Worm (Caenorhabditis elegans) whole organism, L4 larva: ENCODE measurements around the gene R02D3.8.
A peak's percentile ranks its signal among the peaks of the same experiment; 100 is the strongest.

Source experiments
- F26F4.8 ChIP-seq: fragments of 200-800 bp; sonication (Bioruptor generic); conservative IDR thresholded peaks from 2 replicates; pipeline ENCODE4 v1.3.6; 2022; ENCODE audit warnings: missing genetic modification characterization, missing compliant biosample characterization
- R02D3.7 ChIP-seq: fragments of 150-350 bp; sonication (generic microtip); optimal IDR thresholded peaks from 3 replicates; lab custom pipeline; 2014; ENCODE audit warnings: missing biosample characterization, missing genetic modification characterization
- T20F7.1 ChIP-seq: fragments of 200-800 bp; sonication (Bioruptor generic); optimal IDR thresholded peaks from 2 replicates; lab custom pipeline; 2018; ENCODE audit warnings: mild to moderate bottlenecking, missing genetic modification characterization, missing compliant biosample characterization
- T26A8.4 ChIP-seq: fragments of 200-800 bp; sonication (Bioruptor generic); IDR thresholded peaks from 2 replicates; pipeline ENCODE4 v1.3.6; 2022; ENCODE audit warnings: missing genetic modification characterization, missing compliant biosample characterization
- Y5F2A.4 ChIP-seq: fragments of 200-800 bp; sonication (Bioruptor generic); optimal IDR thresholded peaks from 2 replicates; lab custom pipeline; 2018; ENCODE audit warnings: mild to moderate bottlenecking, missing genetic modification characterization, missing compliant biosample characterization
- ZK337.2 ChIP-seq: fragments of 200-800 bp; sonication (Bioruptor generic); IDR thresholded peaks from 2 replicates; pipeline ENCODE4 v1.3.6; 2022; ENCODE audit warnings: missing genetic modification reagents, missing genetic modification characterization, missing compliant biosample characterization
- ZK546.5 ChIP-seq, 2 experiments: sonication (generic microtip); optimal IDR thresholded peaks; 2 replicates each; lab custom pipeline; 2017; ENCODE audit warnings: missing biosample characterization in 2 of 2, missing genetic modification characterization in 2 of 2
- aha-1 ChIP-seq: fragments of 150-350 bp; peaks from one replicate; lab custom pipeline; 2014; ENCODE audit warnings: missing biosample characterization, missing genetic modification characterization
- arid-1 ChIP-seq: fragments of 200-800 bp; sonication (Bioruptor generic); conservative IDR thresholded peaks from 2 replicates; pipeline ENCODE4 v1.3.6; 2022; ENCODE audit warnings: missing genetic modification reagents, missing genetic modification characterization, missing compliant biosample characterization
- ceh-28 ChIP-seq: fragments of 150-350 bp; optimal IDR thresholded peaks from 2 replicates; lab custom pipeline; 2014; ENCODE audit warnings: missing biosample characterization, missing genetic modification reagents, missing genetic modification characterization
- ceh-32 ChIP-seq: sonication (generic microtip); optimal IDR thresholded peaks from 2 replicates; lab custom pipeline; 2016; ENCODE audit warnings: mild to moderate bottlenecking, missing genetic modification characterization, missing compliant biosample characterization; ENCODE audit not compliant: poor library complexity
- ces-1 ChIP-seq: fragments of 150-350 bp; sonication (generic microtip); optimal IDR thresholded peaks from 4 replicates; lab custom pipeline; 2014; ENCODE audit warnings: missing biosample characterization, missing genetic modification reagents, missing genetic modification characterization
- cey-2 ChIP-seq: sonication (generic microtip); optimal IDR thresholded peaks from 3 replicates; lab custom pipeline; 2017; ENCODE audit warnings: missing genetic modification characterization, mild to moderate bottlenecking, missing compliant biosample characterization, antibody characterized with exemption, borderline replicate concordance; ENCODE audit not compliant: insufficient read depth
- daf-16 ChIP-seq, 3 experiments: sonication (generic microtip); optimal IDR thresholded peaks; 2 replicates each; lab custom pipeline; 2016 to 2017; ENCODE audit warnings: missing genetic modification characterization in 3 of 3, missing genetic modification reagents in 3 of 3, mild to moderate bottlenecking in 2 of 3, missing compliant biosample characterization in 2 of 3, missing biosample characterization in 1 of 3, moderate library complexity in 1 of 3
- daf-19 ChIP-seq: fragments of 200-800 bp; sonication (Bioruptor generic); conservative IDR thresholded peaks from 2 replicates; pipeline ENCODE4 v1.3.6; 2022; ENCODE audit warnings: missing genetic modification characterization, missing compliant biosample characterization
- dmd-6 ChIP-seq: fragments of 200-800 bp; sonication (Bioruptor generic); IDR thresholded peaks from 2 replicates; pipeline ENCODE4 v1.3.6; 2022; ENCODE audit warnings: missing genetic modification reagents, missing genetic modification characterization, missing compliant biosample characterization
- egl-43 ChIP-seq: fragments of 200-800 bp; sonication (Bioruptor generic); IDR thresholded peaks from 2 replicates; pipeline ENCODE4 v1.3.6; 2022; ENCODE audit warnings: missing genetic modification reagents, missing genetic modification characterization, missing compliant biosample characterization
- hlh-11 ChIP-seq: fragments of 200-800 bp; sonication (Bioruptor generic); optimal IDR thresholded peaks from 2 replicates; lab custom pipeline; 2018; ENCODE audit warnings: mild to moderate bottlenecking, missing genetic modification characterization, missing compliant biosample characterization
- hlh-30 ChIP-seq: sonication (generic microtip); optimal IDR thresholded peaks from 2 replicates; lab custom pipeline; 2017; ENCODE audit warnings: antibody characterized with exemption, mild to moderate bottlenecking, missing genetic modification characterization, missing compliant biosample characterization; ENCODE audit not compliant: insufficient read depth
- hmg-1.1 ChIP-seq: fragments of 200-800 bp; sonication (Bioruptor generic); IDR thresholded peaks from 2 replicates; pipeline ENCODE4 v1.3.6; 2022; ENCODE audit warnings: missing genetic modification reagents, missing genetic modification characterization, missing compliant biosample characterization
- lin-15B ChIP-seq: fragments of 150-350 bp; sonication (generic microtip); optimal IDR thresholded peaks from 3 replicates; lab custom pipeline; 2014; ENCODE audit warnings: missing biosample characterization, missing genetic modification characterization
- mdt-29 ChIP-seq: fragments of 200-800 bp; sonication (Bioruptor generic); IDR thresholded peaks from 2 replicates; pipeline ENCODE4 v1.3.6; 2022; ENCODE audit warnings: missing genetic modification reagents, missing genetic modification characterization, missing compliant biosample characterization
- mes-2 ChIP-seq: sonication (generic microtip); optimal IDR thresholded peaks from 2 replicates; lab custom pipeline; 2016; ENCODE audit warnings: missing genotype, mild to moderate bottlenecking, missing genetic modification characterization, missing compliant biosample characterization; ENCODE audit not compliant: poor library complexity, severe bottlenecking
- mxl-2 ChIP-seq: fragments of 200-800 bp; sonication (Bioruptor generic); conservative IDR thresholded peaks from 2 replicates; pipeline ENCODE4 v1.3.6; 2022; ENCODE audit warnings: missing genetic modification reagents, missing genetic modification characterization, missing compliant biosample characterization
- mxl-3 ChIP-seq: fragments of 200-800 bp; sonication (Bioruptor generic); optimal IDR thresholded peaks from 2 replicates; lab custom pipeline; 2018; ENCODE audit warnings: mild to moderate bottlenecking, missing genetic modification characterization, missing compliant biosample characterization
- nhr-102 ChIP-seq: sonication (generic microtip); optimal IDR thresholded peaks from 2 replicates; lab custom pipeline; 2016; ENCODE audit warnings: mild to moderate bottlenecking, missing genetic modification characterization, moderate library complexity, missing compliant biosample characterization
- nhr-11 ChIP-seq: fragments of 150-350 bp; optimal IDR thresholded peaks from 2 replicates; lab custom pipeline; 2014; ENCODE audit warnings: missing biosample characterization, missing genetic modification characterization
- nhr-111 ChIP-seq: fragments of 200-800 bp; sonication (Bioruptor generic); optimal IDR thresholded peaks from 2 replicates; lab custom pipeline; 2018; ENCODE audit warnings: mild to moderate bottlenecking, missing genetic modification characterization, missing compliant biosample characterization
- nhr-237 ChIP-seq: sonication (generic microtip); optimal IDR thresholded peaks from 2 replicates; lab custom pipeline; 2017; ENCODE audit warnings: missing biosample characterization, missing genetic modification characterization
- nhr-28 ChIP-seq: fragments of 150-350 bp; optimal IDR thresholded peaks from 2 replicates; lab custom pipeline; 2014; ENCODE audit warnings: missing biosample characterization, missing genetic modification characterization
- nhr-48 ChIP-seq: sonication (generic microtip); optimal IDR thresholded peaks from 2 replicates; lab custom pipeline; 2016; ENCODE audit warnings: mild to moderate bottlenecking, missing genetic modification characterization, missing compliant biosample characterization
- pha-4 ChIP-seq, 2 experiments: fragments of 150-350 bp in 1 of 2; fragments of 200-800 bp in 1 of 2; sonication (Bioruptor generic) in 1 of 2; IDR thresholded peaks in 1 of 2; optimal IDR thresholded peaks in 1 of 2; 2 replicates each; pipeline versions ENCODE4 v1.3.6 to Lab custom; 2014 to 2022; ENCODE audit warnings: missing genetic modification characterization in 2 of 2, missing genetic modification reagents in 2 of 2, missing biosample characterization in 1 of 2, missing compliant biosample characterization in 1 of 2
- php-3 ChIP-seq: fragments of 200-800 bp; sonication (Bioruptor generic); IDR thresholded peaks from 2 replicates; pipeline ENCODE4 v1.3.6; 2022; ENCODE audit warnings: missing genetic modification reagents, missing genetic modification characterization, missing compliant biosample characterization
- pqm-1 ChIP-seq: sonication (generic microtip); optimal IDR thresholded peaks from 2 replicates; lab custom pipeline; 2017; ENCODE audit warnings: missing biosample characterization, missing genetic modification characterization
- saeg-2 ChIP-seq: fragments of 200-800 bp; sonication (Bioruptor generic); IDR thresholded peaks from 2 replicates; pipeline ENCODE4 v1.3.6; 2022; ENCODE audit warnings: missing genetic modification reagents, missing genetic modification characterization, missing compliant biosample characterization
- set-16 ChIP-seq: fragments of 200-800 bp; sonication (Bioruptor generic); IDR thresholded peaks from 2 replicates; pipeline ENCODE4 v1.3.6; 2022; ENCODE audit warnings: missing genetic modification reagents, missing genetic modification characterization, missing compliant biosample characterization
- unc-62 ChIP-seq, 3 experiments: fragments of 150-350 bp in 1 of 3; sonication (generic microtip); optimal IDR thresholded peaks in 2 of 3; peaks in 1 of 3; 1 replicate in 1 of 3; 2 replicates in 2 of 3; lab custom pipeline; 2014 to 2017; ENCODE audit warnings: missing biosample characterization in 3 of 3, missing genetic modification characterization in 3 of 3, missing genetic modification reagents in 3 of 3, missing genotype in 1 of 3
- zfp-2 ChIP-seq: sonication (generic microtip); optimal IDR thresholded peaks from 2 replicates; lab custom pipeline; 2016; ENCODE audit warnings: mild to moderate bottlenecking, missing genetic modification characterization, missing compliant biosample characterization
- zip-11 ChIP-seq: fragments of 200-800 bp; sonication (Bioruptor generic); IDR thresholded peaks from 2 replicates; pipeline ENCODE4 v1.3.6; 2022; ENCODE audit warnings: missing genetic modification characterization, missing compliant biosample characterization

R02D3.8 gene

ce11 chrIV:302743-303142 is 45.7 kb upstream of the R02D3.8 start (continued):
- TF ChIP-seq arid-1 (GFP tag; lab: Robert Waterston, UW) (no peak), hmg-1.1 (GFP tag; lab: Robert Waterston, UW) (no peak), lin-15B (tag; lab: Kevin White, UChicago) (no peak), mxl-3 (GFP tag; lab: Kevin White, UChicago) (peak; percentile 33), unc-62 (GFP tag; optimal IDR thresholded peaks at IDR 0.05 in 1 of 2; lab: Kevin White, UChicago) (peak in 1 of 2 experiments; percentile 85), unc-62 (tag; optimal IDR thresholded peaks at IDR 0.05; lab: Kevin White, UChicago) (no peak), set-16 (GFP tag; lab: Robert Waterston, UW) (no peak), ceh-32 (no peak), hlh-30 (tag; lab: Kevin White, UChicago) (peak; percentile 70), nhr-28 (peak; percentile 40), cey-2 (tag; lab: Kevin White, UChicago) (no peak), daf-16 (GFP tag; optimal IDR thresholded peaks at IDR 0.05; lab: Kevin White, UChicago) (no peak), daf-16 (tag; optimal IDR thresholded peaks at IDR 0.05; lab: Kevin White, UChicago) (no peak), aha-1 (no peak), hlh-11 (tag; lab: Kevin White, UChicago) (peak; percentile 28), nhr-102 (no peak), F26F4.8 (GFP tag; lab: Robert Waterston, UW) (no peak), T26A8.4 (no peak), R02D3.7 (tag; lab: Kevin White, UChicago) (no peak), dmd-6 (GFP tag; lab: Robert Waterston, UW) (no peak), daf-19 (no peak), mes-2 (tag; lab: Kevin White, UChicago) (no peak), nhr-48 (tag; lab: Kevin White, UChicago) (no peak), php-3 (no peak), ces-1 (GFP tag; lab: Kevin White, UChicago) (no peak), pqm-1 (tag; lab: Kevin White, UChicago) (no peak), mxl-2 (no peak), zfp-2 (tag; lab: Kevin White, UChicago) (no peak), mdt-29 (GFP tag; lab: Robert Waterston, UW) (no peak)

ce11 chrIV:300307-300706 is 43.3 kb upstream of the R02D3.8 start:
- TF ChIP-seq hlh-30 (tag; lab: Kevin White, UChicago): peak; percentile 36
- peak in 1 of 2 experiments; percentile 72 for TF ChIP-seq unc-62 (GFP tag; optimal IDR thresholded peaks at IDR 0.05 in 1 of 2; lab: Kevin White, UChicago)
- no peak for TF ChIP-seq unc-62 (tag; optimal IDR thresholded peaks at IDR 0.05; lab: Kevin White, UChicago)
- no peak for TF ChIP-seq nhr-111 (GFP tag; lab: Kevin White, UChicago)
- TF ChIP-seq nhr-11 (tag; lab: Kevin White, UChicago): no peak
- peak; percentile 45 for TF ChIP-seq hlh-11 (tag; lab: Kevin White, UChicago)
- peak; percentile 67 for TF ChIP-seq nhr-28
- TF ChIP-seq mxl-3 (GFP tag; lab: Kevin White, UChicago): peak; percentile 55

ce11 chrIV:299190-299589 is 42.2 kb upstream of the R02D3.8 start:
- TF ChIP-seq ceh-32 (no peak), cey-2 (tag; lab: Kevin White, UChicago) (no peak), zip-11 (no peak), egl-43 (GFP tag; lab: Robert Waterston, UW) (no peak), ZK337.2 (GFP tag; lab: Robert Waterston, UW) (no peak), pha-4 (GFP tag; IDR thresholded peaks at IDR 0.05; lab: Robert Waterston, UW) (no peak), pha-4 (tag; optimal IDR thresholded peaks at IDR 0.05; lab: Kevin White, UChicago) (no peak), T20F7.1 (GFP tag; lab: Kevin White, UChicago) (no peak), R02D3.7 (tag; lab: Kevin White, UChicago) (no peak), ceh-28 (no peak), Y5F2A.4 (GFP tag; lab: Kevin White, UChicago) (no peak), nhr-237 (tag; lab: Kevin White, UChicago) (no peak), ZK546.5 (tag; optimal IDR thresholded peaks at IDR 0.05; lab: Kevin White, UChicago) (no peak), saeg-2 (GFP tag; lab: Robert Waterston, UW) (no peak)
